Fruit fly (Drosophila melanogaster): ENCODE measurements around the gene CG31457.

The CG31457 gene

DNA sequence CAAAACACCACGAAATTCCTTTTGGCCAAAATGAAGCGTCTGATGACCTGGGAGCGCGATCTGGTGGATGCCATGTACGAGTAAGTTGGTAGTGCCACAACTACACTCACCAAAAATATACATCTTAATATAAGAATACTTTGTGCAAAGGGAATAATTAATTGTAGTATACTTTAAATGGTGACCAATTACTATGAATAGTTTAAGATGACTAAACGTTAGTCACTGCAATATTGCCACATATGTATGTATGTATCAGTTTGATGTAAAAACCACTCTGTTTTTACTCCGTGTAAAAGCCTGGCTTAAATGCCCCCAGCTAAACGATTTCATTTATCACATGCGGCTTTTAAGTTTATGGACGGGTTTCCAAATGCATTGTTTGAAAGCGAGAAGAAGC lies 47.0 kb upstream of the CG31457 start (continued):
- TF ChIP-seq Atf3 (GFP tag; optimal IDR thresholded peaks at IDR 0.05) (no peak), CG1603 (tag; optimal IDR thresholded peaks at IDR 0.05) (peak; percentile 68), D19B (GFP tag; optimal IDR thresholded peaks at IDR 0.05) (no peak), CG10565 (GFP tag; optimal IDR thresholded peaks at IDR 0.05) (no peak), CG10267 (tag; optimal IDR thresholded peaks at IDR 0.05) (no peak), MBD-R2 (GFP tag; IDR thresholded peaks at IDR 0.05) (no peak), CG32532 (GFP tag; IDR thresholded peaks at IDR 0.05) (no peak), croc (GFP tag; conservative IDR thresholded peaks at IDR 0.05) (no peak), phol (tag; optimal IDR thresholded peaks at IDR 0.05) (peak; percentile 39), gsb (GFP tag; IDR thresholded peaks at IDR 0.05) (no peak), chn (GFP tag; optimal IDR thresholded peaks at IDR 0.05) (no peak), MESR4 (GFP tag; optimal IDR thresholded peaks at IDR 0.05) (no peak), nau (GFP tag; optimal IDR thresholded peaks at IDR 0.05) (no peak), Jarid2 (GFP tag; optimal IDR thresholded peaks at IDR 0.05) (no peak), CG16779 (GFP tag; IDR thresholded peaks at IDR 0.05) (no peak), bbx (GFP tag; IDR thresholded peaks at IDR 0.05; ENCODE audit: partially characterized antibody) (no peak), CG1024 (GFP tag; IDR thresholded peaks at IDR 0.05) (no peak), gcm (GFP tag; optimal IDR thresholded peaks at IDR 0.05) (no peak), CG17328 (GFP tag; IDR thresholded peaks at IDR 0.05) (peak; percentile 54; the same call in 1 of the 2 replicates), CG17359 (tag; optimal IDR thresholded peaks at IDR 0.05) (peak; percentile 64), CG6654 (GFP tag; optimal IDR thresholded peaks at IDR 0.05) (no peak), CG32767 (GFP tag; IDR thresholded peaks at IDR 0.05) (peak; percentile 33; the same call in 1 of the 2 replicates), CG12219 (GFP tag; optimal IDR thresholded peaks at IDR 0.05) (peak; percentile 22), CG11398 (GFP tag; optimal IDR thresholded peaks at IDR 0.05) (no peak), Dfd (GFP tag; optimal IDR thresholded peaks at IDR 0.05) (no peak), lab (GFP tag; optimal IDR thresholded peaks at IDR 0.05) (no peak), Dad (GFP tag; optimal IDR thresholded peaks at IDR 0.05) (no peak), NC2β (GFP tag; optimal IDR thresholded peaks at IDR 0.05) (no peak), Bdp1 (GFP tag; optimal IDR thresholded peaks at IDR 0.05) (no peak), ewg (GFP tag; optimal IDR thresholded peaks at IDR 0.05) (peak; percentile 57), oc (tag; optimal IDR thresholded peaks at IDR 0.05) (peak; percentile 83), otp (GFP tag; IDR thresholded peaks at IDR 0.05) (peak; percentile 71; the same call in 1 of the 3 replicates), CG30020 (tag; optimal IDR thresholded peaks at IDR 0.05) (no peak), CG12391 (tag; optimal IDR thresholded peaks at IDR 0.05) (peak; percentile 52), Antp (GFP tag; optimal IDR thresholded peaks at IDR 0.05) (no peak), danr (GFP tag; IDR thresholded peaks at IDR 0.05) (no peak), cg (GFP tag; optimal IDR thresholded peaks at IDR 0.05) (no peak), ro (GFP tag; IDR thresholded peaks at IDR 0.05) (no peak), CG11560 (tag; IDR thresholded peaks at IDR 0.05) (no peak), HLH4C (GFP tag; IDR thresholded peaks at IDR 0.05; ENCODE audit: partially characterized antibody) (no peak), CG13775 (GFP tag; optimal IDR thresholded peaks at IDR 0.05) (no peak), toy (GFP tag; IDR thresholded peaks at IDR 0.05) (no peak), Sin3A (optimal IDR thresholded peaks at IDR 0.05) (no peak), CG4424 (GFP tag; optimal IDR thresholded peaks at IDR 0.05) (peak; percentile 62), z (GFP tag; IDR thresholded peaks at IDR 0.05) (no peak), CG33213 (GFP tag; optimal IDR thresholded peaks at IDR 0.05) (no peak), Blimp-1 (GFP tag; optimal IDR thresholded peaks at IDR 0.05) (no peak), Chrac-16 (GFP tag; optimal IDR thresholded peaks at IDR 0.05) (peak; percentile 8), Dll (GFP tag; IDR thresholded peaks at IDR 0.05; ENCODE audit: partially characterized antibody) (no peak), tin (GFP tag; optimal IDR thresholded peaks at IDR 0.05) (no peak), CG12071 (GFP tag; optimal IDR thresholded peaks at IDR 0.05) (peak; percentile 27), Xrp1 (GFP tag; IDR thresholded peaks at IDR 0.05) (no peak)
